Worm (Caenorhabditis elegans): ENCODE measurements around the gene F36H9.1.

DNA sequence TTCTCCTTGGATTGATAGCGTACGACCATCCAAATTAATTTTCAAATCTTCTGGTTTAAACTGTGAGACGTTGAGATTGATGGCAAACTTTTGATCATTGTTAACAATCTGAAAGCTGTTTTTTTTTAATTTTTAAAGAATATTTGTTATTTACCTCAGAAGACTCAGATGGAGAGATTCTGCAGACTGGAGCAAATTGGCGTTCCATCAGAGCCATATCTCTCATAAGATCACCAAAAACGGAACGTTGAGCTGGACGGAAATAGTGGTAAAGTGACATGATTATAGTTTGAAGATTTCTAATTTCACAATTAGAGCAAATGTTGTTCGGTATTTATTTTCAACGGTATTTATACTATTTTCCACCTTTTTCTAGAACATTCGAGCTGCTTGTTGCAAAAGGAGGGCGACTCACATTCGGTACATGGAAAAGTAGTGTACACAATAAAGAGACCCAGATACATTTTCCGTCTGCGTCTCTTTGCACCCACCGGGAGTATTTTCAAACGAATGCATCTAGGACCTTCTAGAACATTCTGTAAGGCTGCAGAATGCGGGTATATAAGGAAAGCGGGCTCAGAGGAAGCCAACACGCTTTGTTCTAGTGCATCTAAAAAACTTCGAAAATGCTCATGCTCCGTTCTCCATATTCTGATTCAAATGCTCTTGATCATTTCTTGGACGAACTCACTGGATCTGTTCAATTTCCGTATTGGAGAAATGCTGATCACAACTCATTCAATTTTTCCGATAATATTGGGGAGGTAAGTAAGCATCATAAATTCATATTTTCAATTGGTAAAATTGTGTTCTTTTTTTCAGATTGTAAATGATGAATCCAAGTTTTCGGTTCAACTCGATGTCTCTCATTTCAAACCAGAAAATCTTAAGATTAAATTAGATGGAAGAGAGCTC lies 10.6 kb downstream of the F36H9.1 start, which contains the start of the genes hsp-16.2 and hsp-16.41:
- TF ChIP-seq B0310.2 (tag; optimal IDR thresholded peaks at IDR 0.05) = no peak
- no peak for TF ChIP-seq scrt-1 (GFP tag; IDR thresholded peaks at IDR 0.05)
- TF ChIP-seq tbx-37 (GFP tag; conservative IDR thresholded peaks at IDR 0.05) = no peak
- TF ChIP-seq ama-1 (optimal IDR thresholded peaks at IDR 0.05) = peak; percentile 76
- no peak for TF ChIP-seq hmbx-1 (tag; optimal IDR thresholded peaks at IDR 0.05)
- no peak for TF ChIP-seq tbx-11 (GFP tag; IDR thresholded peaks at IDR 0.05)
